Worm (Caenorhabditis elegans) whole organism, late embryonic: Measurements from ENCODE around the gene vav-1.

ENCODE experiments used
- C08G9.2 ChIP-seq: sonication (generic microtip); optimal IDR thresholded peaks from 2 replicates; lab custom pipeline; 2016; ENCODE audit warnings: mild to moderate bottlenecking, missing genetic modification characterization, moderate library complexity, missing compliant biosample characterization
- K02D7.2 ChIP-seq: sonication (generic microtip); optimal IDR thresholded peaks from 2 replicates; lab custom pipeline; 2017; ENCODE audit warnings: mild to moderate bottlenecking, missing genetic modification characterization, missing compliant biosample characterization
- Y22D7AL.16 ChIP-seq: sonication (generic microtip); optimal IDR thresholded peaks from 2 replicates; lab custom pipeline; 2016; ENCODE audit warnings: missing genetic modification characterization, missing compliant biosample characterization
- ahr-1 ChIP-seq: sonication (generic microtip); optimal IDR thresholded peaks from 2 replicates; lab custom pipeline; 2016; ENCODE audit warnings: missing genetic modification characterization, missing compliant biosample characterization
- ceh-19 ChIP-seq: fragments of 200-800 bp; sonication (Bioruptor generic); optimal IDR thresholded peaks from 2 replicates; lab custom pipeline; 2018; ENCODE audit warnings: mild to moderate bottlenecking, missing genetic modification characterization, missing compliant biosample characterization
- ceh-34 ChIP-seq: sonication (generic microtip); optimal IDR thresholded peaks from 2 replicates; lab custom pipeline; 2016; ENCODE audit warnings: mild to moderate bottlenecking, missing genetic modification characterization, missing compliant biosample characterization
- ceh-45 ChIP-seq: fragments of 200-800 bp; sonication (Bioruptor generic); IDR thresholded peaks from 2 replicates; pipeline ENCODE4 v1.3.6; 2022; ENCODE audit warnings: missing genetic modification reagents, missing genetic modification characterization, missing compliant biosample characterization
- ceh-48 ChIP-seq: sonication (generic microtip); optimal IDR thresholded peaks from 2 replicates; lab custom pipeline; 2016; ENCODE audit warnings: missing genetic modification characterization, inconsistent platforms, missing compliant biosample characterization
- dmd-4 ChIP-seq: sonication (generic microtip); optimal IDR thresholded peaks from 2 replicates; lab custom pipeline; 2016; ENCODE audit warnings: borderline replicate concordance, missing genetic modification characterization, missing compliant biosample characterization
- dve-1 ChIP-seq: sonication (generic microtip); optimal IDR thresholded peaks from 2 replicates; lab custom pipeline; 2017; ENCODE audit warnings: antibody characterized with exemption, mild to moderate bottlenecking, missing genetic modification characterization, missing compliant biosample characterization
- elt-4 ChIP-seq: sonication (generic microtip); optimal IDR thresholded peaks from 2 replicates; lab custom pipeline; 2016; ENCODE audit warnings: missing genetic modification characterization, missing compliant biosample characterization
- ets-4 ChIP-seq: sonication (generic microtip); optimal IDR thresholded peaks from 2 replicates; lab custom pipeline; 2016; ENCODE audit warnings: missing genetic modification characterization, missing compliant biosample characterization
- eyg-1 ChIP-seq: sonication (generic microtip); optimal IDR thresholded peaks from 2 replicates; lab custom pipeline; 2016; ENCODE audit warnings: missing genotype, missing genetic modification characterization, missing compliant biosample characterization
- fax-1 ChIP-seq: sonication (generic microtip); optimal IDR thresholded peaks from 2 replicates; lab custom pipeline; 2016; ENCODE audit warnings: missing genotype, missing genetic modification characterization, missing compliant biosample characterization
- hlh-13 ChIP-seq: fragments of 200-800 bp; sonication (Bioruptor generic); optimal IDR thresholded peaks from 2 replicates; lab custom pipeline; 2018; ENCODE audit warnings: mild to moderate bottlenecking, missing genetic modification characterization, missing compliant biosample characterization
- hlh-30 ChIP-seq: sonication (generic microtip); optimal IDR thresholded peaks from 2 replicates; lab custom pipeline; 2017; ENCODE audit warnings: antibody characterized with exemption, missing genetic modification characterization, missing compliant biosample characterization; ENCODE audit not compliant: insufficient read depth
- hlh-8 ChIP-seq: sonication (generic microtip); optimal IDR thresholded peaks from 2 replicates; lab custom pipeline; 2016; ENCODE audit warnings: missing genotype, missing genetic modification characterization, missing compliant biosample characterization
- lin-11 ChIP-seq: fragments of 200-800 bp; sonication (Bioruptor generic); optimal IDR thresholded peaks from 2 replicates; lab custom pipeline; 2018; ENCODE audit warnings: mild to moderate bottlenecking, missing genetic modification characterization, missing compliant biosample characterization
- madf-2 ChIP-seq: sonication (generic microtip); optimal IDR thresholded peaks from 2 replicates; lab custom pipeline; 2017; ENCODE audit warnings: missing genetic modification characterization, missing compliant biosample characterization
- mec-3 ChIP-seq: sonication (generic microtip); optimal IDR thresholded peaks from 2 replicates; lab custom pipeline; 2016; ENCODE audit warnings: borderline replicate concordance, missing genetic modification characterization, missing compliant biosample characterization
- nfya-1 ChIP-seq: sonication (generic microtip); optimal IDR thresholded peaks from 2 replicates; lab custom pipeline; 2017; ENCODE audit warnings: missing genetic modification characterization, mild to moderate bottlenecking, missing compliant biosample characterization, antibody characterized with exemption, moderate library complexity
- nhr-11 ChIP-seq: fragments of 150-350 bp; optimal IDR thresholded peaks from 2 replicates; lab custom pipeline; 2014; ENCODE audit warnings: missing biosample characterization, missing genetic modification characterization
- odd-2 ChIP-seq: sonication (generic microtip); optimal IDR thresholded peaks from 2 replicates; lab custom pipeline; 2017; ENCODE audit warnings: antibody characterized with exemption, mild to moderate bottlenecking, missing genetic modification characterization, missing compliant biosample characterization
- pat-9 ChIP-seq: fragments of 200-800 bp; sonication (Bioruptor generic); optimal IDR thresholded peaks from 2 replicates; lab custom pipeline; 2018; ENCODE audit warnings: mild to moderate bottlenecking, missing genetic modification characterization, moderate library complexity, missing compliant biosample characterization
- pax-1 ChIP-seq: fragments of 150-350 bp; optimal IDR thresholded peaks from 2 replicates; lab custom pipeline; 2014; ENCODE audit warnings: missing biosample characterization, missing genetic modification characterization
- pqm-1 ChIP-seq: sonication (generic microtip); optimal IDR thresholded peaks from 2 replicates; lab custom pipeline; 2016; ENCODE audit warnings: missing genetic modification characterization, missing compliant biosample characterization
- ref-2 ChIP-seq: sonication (generic microtip); optimal IDR thresholded peaks from 2 replicates; lab custom pipeline; 2016; ENCODE audit warnings: missing genetic modification characterization, missing compliant biosample characterization
- sdc-2 ChIP-seq: sonication (generic microtip); optimal IDR thresholded peaks from 2 replicates; lab custom pipeline; 2016; ENCODE audit warnings: missing genotype, missing genetic modification characterization, missing compliant biosample characterization
- sox-2 ChIP-seq: fragments of 200-800 bp; sonication (Bioruptor generic); IDR thresholded peaks from 2 replicates; pipeline ENCODE4 v1.3.6; 2022; ENCODE audit warnings: missing genetic modification reagents, missing genetic modification characterization, missing compliant biosample characterization
- syd-9 ChIP-seq: sonication (generic microtip); optimal IDR thresholded peaks from 2 replicates; lab custom pipeline; 2016; ENCODE audit warnings: mild to moderate bottlenecking, missing genetic modification characterization, moderate library complexity, missing compliant biosample characterization
- tbx-2 ChIP-seq: sonication (generic microtip); optimal IDR thresholded peaks from 2 replicates; lab custom pipeline; 2016; ENCODE audit warnings: missing genetic modification characterization, missing compliant biosample characterization
- tbx-7 ChIP-seq: sonication (generic microtip); optimal IDR thresholded peaks from 2 replicates; lab custom pipeline; 2016; ENCODE audit warnings: missing genotype, missing genetic modification characterization, missing compliant biosample characterization
- ttx-3 ChIP-seq: sonication (generic microtip); optimal IDR thresholded peaks from 2 replicates; lab custom pipeline; 2016; ENCODE audit warnings: missing genetic modification reagents, missing genetic modification characterization, missing compliant biosample characterization
- unc-3 ChIP-seq, 2 experiments: fragments of 200-800 bp in 1 of 2; sonication (Bioruptor generic) in 1 of 2; sonication (generic microtip) in 1 of 2; conservative IDR thresholded peaks in 1 of 2; optimal IDR thresholded peaks in 1 of 2; 2 replicates each; pipeline versions ENCODE4 v1.3.6 to Lab custom; 2016 to 2022; ENCODE audit warnings: missing compliant biosample characterization in 2 of 2, missing genetic modification characterization in 2 of 2, missing genetic modification reagents in 1 of 2
- unc-86 ChIP-seq: sonication (generic microtip); optimal IDR thresholded peaks from 2 replicates; lab custom pipeline; 2016; ENCODE audit warnings: missing genetic modification characterization, missing compliant biosample characterization
- zip-5 ChIP-seq: sonication (generic microtip); optimal IDR thresholded peaks from 2 replicates; lab custom pipeline; 2016; ENCODE audit warnings: missing genetic modification characterization, missing compliant biosample characterization

vav-1 gene

DNA sequence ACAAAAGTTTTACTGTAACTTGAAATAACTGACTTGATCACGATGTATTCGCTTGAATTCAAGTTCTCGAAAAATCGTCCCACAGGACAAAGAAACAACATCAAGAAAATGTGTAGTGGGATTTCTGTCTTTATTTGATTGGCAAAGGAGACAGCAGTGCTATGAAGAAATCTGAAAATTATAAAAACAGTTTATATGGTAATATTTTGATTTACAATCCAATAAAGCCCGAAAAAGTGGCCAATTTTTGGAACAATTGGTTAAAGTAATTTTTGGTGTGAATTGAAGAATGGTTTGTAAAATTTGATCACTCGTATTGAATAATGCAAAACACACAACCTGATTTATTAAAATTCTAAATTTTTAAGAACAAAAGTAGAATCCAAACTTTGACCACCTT, 51.1 kb downstream of the vav-1 start, which contains the start of gene Y81B9A.4:
TSS of gene Y81B9A.4 (minus strand) at position 101 of the 400 bp plus-strand sequence.
- TF ChIP-seq Y22D7AL.16 (tag; lab: Kevin White, UChicago), result no peak
- no peak for TF ChIP-seq ceh-34 (tag; lab: Kevin White, UChicago)
- no peak for TF ChIP-seq syd-9
- no peak for TF ChIP-seq nfya-1 (tag; lab: Kevin White, UChicago)
- TF ChIP-seq unc-86 (tag; lab: Kevin White, UChicago), result no peak
- TF ChIP-seq odd-2 (tag; lab: Kevin White, UChicago), result no peak
- no peak for TF ChIP-seq hlh-13 (GFP tag; lab: Kevin White, UChicago)

DNA sequence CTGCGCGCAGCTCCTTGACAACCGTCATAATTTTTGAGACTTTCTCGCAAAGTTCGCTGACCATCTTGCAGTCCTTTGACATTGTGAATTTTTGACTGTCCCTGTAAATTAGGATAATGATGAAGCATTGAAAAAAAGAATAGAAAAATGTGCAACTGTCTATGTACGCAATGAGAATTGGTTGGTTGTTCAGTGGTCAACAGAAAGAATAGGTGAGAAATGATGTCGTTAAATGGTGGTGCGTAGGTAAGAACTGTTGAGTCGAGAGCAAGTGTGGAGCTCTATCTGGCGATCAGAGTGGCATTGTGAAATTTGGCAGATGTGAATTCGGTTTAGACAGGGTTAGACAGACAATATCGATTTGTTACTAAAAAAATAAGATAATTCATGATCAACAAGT, 57.5 kb downstream of the vav-1 start, which contains the start of gene B0563.8:
TSS of gene B0563.8 (minus strand) at position 101 of the 400 bp plus-strand sequence.
- TF ChIP-seq lin-11 (tag; lab: Kevin White, UChicago) (no peak), zip-5 (no peak), syd-9 (no peak), ahr-1 (no peak), ceh-34 (tag; lab: Kevin White, UChicago) (no peak), elt-4 (no peak), pat-9 (tag; lab: Kevin White, UChicago) (no peak), ceh-48 (tag; lab: Kevin White, UChicago) (no peak), fax-1 (tag; lab: Kevin White, UChicago) (no peak), mec-3 (tag; lab: Kevin White, UChicago) (no peak)

DNA sequence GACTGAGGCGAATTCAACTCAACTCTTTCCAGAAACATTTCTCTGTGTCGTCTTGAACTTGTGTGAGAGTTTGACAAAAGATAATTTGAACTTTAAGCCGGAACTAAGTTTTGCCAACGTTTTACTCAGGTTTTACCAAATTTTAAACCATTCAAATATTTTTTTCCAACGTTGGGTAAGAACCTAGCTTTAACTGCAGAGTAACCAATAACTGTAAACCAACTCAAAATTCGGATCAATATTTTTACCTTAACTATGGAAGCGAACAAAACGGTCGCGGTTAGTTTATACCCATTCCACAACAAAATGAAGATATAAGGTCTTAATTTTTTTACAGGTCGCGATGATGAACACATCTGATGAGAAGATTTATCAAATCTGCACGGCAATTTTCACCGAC, 59.2 kb downstream of the vav-1 start:
- TF ChIP-seq hlh-30 (tag; lab: Kevin White, UChicago), result no peak
- TF ChIP-seq sox-2 (GFP tag; lab: Robert Waterston, UW), result no peak
- no peak for TF ChIP-seq ref-2
- no peak for TF ChIP-seq tbx-7
- TF ChIP-seq madf-2 (tag; lab: Kevin White, UChicago), result no peak
- TF ChIP-seq nhr-11, result no peak
- TF ChIP-seq pax-1, result no peak
- TF ChIP-seq lin-11 (tag; lab: Kevin White, UChicago), result no peak
- TF ChIP-seq fax-1 (tag; lab: Kevin White, UChicago), result no peak
- no peak for TF ChIP-seq ceh-19
- no peak for TF ChIP-seq hlh-8 (tag; lab: Kevin White, UChicago)
- TF ChIP-seq pqm-1 (tag; lab: Kevin White, UChicago), result no peak
- no peak for TF ChIP-seq odd-2 (tag; lab: Kevin White, UChicago)
- TF ChIP-seq ets-4 (tag; lab: Kevin White, UChicago), result no peak
- TF ChIP-seq ceh-45, result no peak
- TF ChIP-seq K02D7.2 (tag; lab: Kevin White, UChicago), result no peak

DNA sequence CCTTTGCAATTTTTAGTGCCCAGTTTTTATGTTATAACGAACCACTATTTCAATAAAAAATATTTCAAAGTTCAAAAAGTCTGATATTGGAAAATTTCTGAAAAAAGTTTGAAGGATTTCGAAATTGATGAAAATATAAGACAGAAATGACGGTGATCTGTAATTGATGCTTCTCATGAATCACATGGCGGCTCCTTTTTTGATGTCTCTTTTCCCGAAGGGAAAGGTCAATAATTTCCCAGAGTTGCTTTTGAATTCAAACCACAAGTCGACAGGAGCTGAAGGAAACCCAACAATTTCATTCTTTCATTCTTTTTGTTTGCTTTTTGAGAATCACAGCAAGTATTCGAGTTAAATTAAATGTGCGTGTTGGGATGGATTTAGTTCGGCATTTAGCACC, 59.7 kb downstream of the vav-1 start, which contains the start of gene B0563.18:
TSS of gene B0563.18 (plus strand) at position 301 of the 400 bp plus-strand sequence.
- TF ChIP-seq dve-1 (no peak), tbx-2 (tag; lab: Kevin White, UChicago) (no peak), K02D7.2 (tag; lab: Kevin White, UChicago) (no peak), sdc-2 (tag; lab: Kevin White, UChicago) (no peak), eyg-1 (tag; lab: Kevin White, UChicago) (no peak), tbx-7 (no peak), dmd-4 (no peak), ttx-3 (tag; lab: Kevin White, UChicago) (no peak), unc-3 (GFP tag; conservative IDR thresholded peaks at IDR 0.05; lab: Robert Waterston, UW) (no peak), unc-3 (tag; optimal IDR thresholded peaks at IDR 0.05; lab: Kevin White, UChicago) (no peak), ahr-1 (no peak), C08G9.2 (tag; lab: Kevin White, UChicago) (no peak)
